Worm (Caenorhabditis elegans) whole organism, L1 larva: ENCODE data around the gene sup-36.
"Not testable (repeated sequence)": the region's sequence is repeated elsewhere in the genome, so short reads cannot be mapped to it uniquely, and the experiment has no call there.

Source experiments
- aly-2 ChIP-seq: fragments of 150-350 bp; optimal IDR thresholded peaks from 2 replicates; lab custom pipeline; 2014; ENCODE audit warnings: missing biosample characterization, missing genetic modification characterization
- ceh-82 ChIP-seq, 3 experiments: fragments of 150-350 bp in 1 of 3; sonication (generic microtip) in 2 of 3; optimal IDR thresholded peaks; 2 replicates each; lab custom pipeline; 2014 to 2017; ENCODE audit warnings: missing biosample characterization in 3 of 3, missing genetic modification characterization in 3 of 3
- dpl-1 ChIP-seq, 3 experiments: fragments of 150-350 bp in 2 of 3; sonication (generic microtip) in 1 of 3; optimal IDR thresholded peaks; 2 replicates each; lab custom pipeline; 2014 to 2017; ENCODE audit warnings: missing biosample characterization in 3 of 3, missing genetic modification characterization in 3 of 3, missing genetic modification reagents in 3 of 3
- efl-3 ChIP-seq: fragments of 200-800 bp; sonication (Bioruptor generic); optimal IDR thresholded peaks from 2 replicates; lab custom pipeline; 2018; ENCODE audit warnings: mild to moderate bottlenecking, missing genetic modification characterization, missing compliant biosample characterization
- egl-27 ChIP-seq, 2 experiments: fragments of 150-350 bp in 1 of 2; sonication (generic microtip); optimal IDR thresholded peaks; 3 replicates each; lab custom pipeline; 2017 to 2018; ENCODE audit warnings: missing biosample characterization in 2 of 2, missing genetic modification characterization in 2 of 2, missing genetic modification reagents in 2 of 2
- lin-13 ChIP-seq: fragments of 150-350 bp; optimal IDR thresholded peaks from 2 replicates; lab custom pipeline; 2014; ENCODE audit warnings: missing biosample characterization, missing genetic modification reagents, missing genetic modification characterization
- lin-35 ChIP-seq, 2 experiments: fragments of 150-350 bp; optimal IDR thresholded peaks; 2 replicates each; lab custom pipeline; 2014; ENCODE audit warnings: missing biosample characterization in 2 of 2, missing genetic modification characterization in 2 of 2, missing genetic modification reagents in 2 of 2
- lin-39 ChIP-seq: fragments of 150-350 bp; optimal IDR thresholded peaks from 2 replicates; lab custom pipeline; 2014; ENCODE audit warnings: missing biosample characterization, missing genetic modification reagents, missing genetic modification characterization
- mep-1 ChIP-seq: fragments of 150-350 bp; optimal IDR thresholded peaks from 2 replicates; lab custom pipeline; 2014; ENCODE audit warnings: missing biosample characterization, missing genetic modification characterization
- nhr-12 ChIP-seq: sonication (generic microtip); optimal IDR thresholded peaks from 2 replicates; lab custom pipeline; 2017; ENCODE audit warnings: missing biosample characterization, missing genetic modification characterization
- nhr-28 ChIP-seq: fragments of 150-350 bp; optimal IDR thresholded peaks from 2 replicates; lab custom pipeline; 2014; ENCODE audit warnings: missing biosample characterization, missing genetic modification characterization
- sox-4 ChIP-seq: sonication (generic microtip); optimal IDR thresholded peaks from 2 replicates; lab custom pipeline; 2016; ENCODE audit warnings: missing genetic modification characterization, missing compliant biosample characterization

- not testable (repeated sequence) for TF ChIP-seq nhr-28; efl-3; dpl-1 (GFP tag; optimal IDR thresholded peaks at IDR 0.05; lab: Kevin White, UChicago); lin-35 (GFP tag; optimal IDR thresholded peaks at IDR 0.05; lab: Kevin White, UChicago); sox-4 (tag; lab: Kevin White, UChicago); egl-27 (tag; optimal IDR thresholded peaks at IDR 0.05; lab: Kevin White, UChicago); nhr-12; ceh-82 (tag; optimal IDR thresholded peaks at IDR 0.05; lab: Kevin White, UChicago); mep-1; lin-13 (GFP tag; lab: Kevin White, UChicago); lin-39; aly-2
These were observed 3.6 kb upstream of the sup-36 start, which contains the start of gene nspb-4 for ce11 chrIV:6597918-6598317.
